Fruit fly (Drosophila melanogaster) whole organism, adult: ENCODE data around the gene CG42728.

Source experiments
- CG1620 ChIP-seq: fragments of 200-800 bp; sonication (Bioruptor generic); optimal IDR thresholded peaks from 2 replicates; lab custom pipeline; 2016; ENCODE audit warnings: missing biosample characterization, missing genetic modification characterization
- CG7045 ChIP-seq: fragments of 200-800 bp; sonication (Bioruptor generic); optimal IDR thresholded peaks from 2 replicates; lab custom pipeline; 2017; ENCODE audit warnings: missing biosample characterization, mild to moderate bottlenecking, missing genetic modification characterization
- CG7101 ChIP-seq: fragments of 200-800 bp; sonication (Bioruptor generic); optimal IDR thresholded peaks from 2 replicates; lab custom pipeline; 2018; ENCODE audit warnings: missing biosample characterization, mild to moderate bottlenecking, missing genetic modification characterization, moderate library complexity
- Crg-1 ChIP-seq: fragments of 200-800 bp; sonication (Bioruptor generic); optimal IDR thresholded peaks from 2 replicates; lab custom pipeline; 2016; ENCODE audit warnings: missing biosample characterization, missing genetic modification characterization
- Hr96 ChIP-seq: fragments of 200-800 bp; sonication (Bioruptor generic); optimal IDR thresholded peaks from 2 replicates; lab custom pipeline; 2016; ENCODE audit warnings: missing biosample characterization, missing genetic modification characterization
- Mnt ChIP-seq: fragments of 200-800 bp; sonication (Bioruptor generic); optimal IDR thresholded peaks from 2 replicates; lab custom pipeline; 2016; ENCODE audit warnings: missing biosample characterization, mild to moderate bottlenecking, missing genetic modification characterization
- ovo ChIP-seq: fragments of 200-800 bp; sonication (Bioruptor generic); optimal IDR thresholded peaks from 2 replicates; lab custom pipeline; 2016; ENCODE audit warnings: missing biosample characterization, missing genetic modification characterization
- tj ChIP-seq: fragments of 200-800 bp; sonication (Bioruptor generic); optimal IDR thresholded peaks from 3 replicates; lab custom pipeline; 2017; ENCODE audit warnings: missing biosample characterization, mild to moderate bottlenecking, missing genetic modification characterization, moderate library complexity
- toe ChIP-seq: fragments of 200-800 bp; sonication (Bioruptor generic); optimal IDR thresholded peaks from 2 replicates; lab custom pipeline; 2016; ENCODE audit warnings: missing biosample characterization, missing genetic modification characterization

- TF ChIP-seq toe (GFP tag; lab: Kevin White, UChicago): no peak
- no peak for TF ChIP-seq ovo (GFP tag; lab: Kevin White, UChicago)
- TF ChIP-seq tj: no peak
- no peak for TF ChIP-seq Mnt (GFP tag; lab: Kevin White, UChicago)
- no peak for TF ChIP-seq Crg-1
- TF ChIP-seq CG1620 (GFP tag; lab: Kevin White, UChicago): no peak
- no peak for TF ChIP-seq CG7101 (tag; lab: Kevin White, UChicago)
- TF ChIP-seq Hr96 (GFP tag; lab: Kevin White, UChicago): no peak
- no peak for TF ChIP-seq CG7045 (GFP tag; lab: Kevin White, UChicago)
These were observed 25.7 kb downstream of the CG42728 start for dm6 chr3L:15502256-15502655.
